Worm (Caenorhabditis elegans): ENCODE measurements around the gene srx-63.

- TF ChIP-seq lsy-2 (tag; optimal IDR thresholded peaks at IDR 0.05) (no peak), ztf-11 (tag; optimal IDR thresholded peaks at IDR 0.05) (no peak), snpc-4 (tag; optimal IDR thresholded peaks at IDR 0.05) (no peak), blmp-1 (tag; optimal IDR thresholded peaks at IDR 0.05; ENCODE audit: insufficient read depth) (no peak), ceh-82 (tag; optimal IDR thresholded peaks at IDR 0.05) (no peak), aly-2 (tag; optimal IDR thresholded peaks at IDR 0.05) (no peak), nhr-237 (tag; optimal IDR thresholded peaks at IDR 0.05) (no peak), zag-1 (tag; optimal IDR thresholded peaks at IDR 0.05) (no peak), lin-39 (tag; optimal IDR thresholded peaks at IDR 0.05) (no peak), unc-62 (GFP tag; optimal IDR thresholded peaks at IDR 0.05) (no peak), elt-1 (tag; optimal IDR thresholded peaks at IDR 0.05) (no peak), ZK546.5 (tag; optimal IDR thresholded peaks at IDR 0.05) (no peak)
Measured at ce11 chrV:3957608-3958007, 26.2 kb downstream of the srx-63 start, which contains the start of gene cyp-34A5.
